Worm (Caenorhabditis elegans) whole organism, young adult: ENCODE data around the gene pap-3.

Experiments
- C06A6.2 ChIP-seq: fragments of 200-800 bp; sonication (Bioruptor generic); conservative IDR thresholded peaks from 2 replicates; pipeline ENCODE4 v1.3.6; 2022; ENCODE audit warnings: missing genetic modification characterization, missing compliant biosample characterization
- F22D6.2 ChIP-seq: sonication (generic microtip); optimal IDR thresholded peaks from 2 replicates; lab custom pipeline; 2016; ENCODE audit warnings: mild to moderate bottlenecking, missing genetic modification characterization, missing compliant biosample characterization
- F33H1.4 ChIP-seq: fragments of 200-800 bp; sonication (Bioruptor generic); IDR thresholded peaks from 2 replicates; pipeline ENCODE4 v1.3.6; 2022; ENCODE audit warnings: missing genetic modification reagents, missing genetic modification characterization, missing compliant biosample characterization
- F52B5.7 ChIP-seq: sonication (generic microtip); optimal IDR thresholded peaks from 2 replicates; lab custom pipeline; 2016; ENCODE audit warnings: mild to moderate bottlenecking, missing genetic modification characterization, missing compliant biosample characterization
- F55B11.4 ChIP-seq: sonication (generic microtip); optimal IDR thresholded peaks from 2 replicates; lab custom pipeline; 2016; ENCODE audit warnings: missing compliant biosample characterization, missing genetic modification characterization, borderline replicate concordance; ENCODE audit not compliant: insufficient read depth
- F57A8.1 ChIP-seq: fragments of 200-800 bp; sonication (Bioruptor generic); optimal IDR thresholded peaks from 2 replicates; lab custom pipeline; 2018; ENCODE audit warnings: mild to moderate bottlenecking, missing genetic modification characterization, moderate library complexity, missing compliant biosample characterization
- T07F8.4 ChIP-seq: sonication (generic microtip); optimal IDR thresholded peaks from 2 replicates; lab custom pipeline; 2016; ENCODE audit warnings: mild to moderate bottlenecking, missing genetic modification characterization, moderate library complexity, missing compliant biosample characterization
- T26A5.8 ChIP-seq: sonication (generic microtip); optimal IDR thresholded peaks from 2 replicates; lab custom pipeline; 2016; ENCODE audit warnings: missing genetic modification characterization, missing compliant biosample characterization
- akir-1 ChIP-seq: fragments of 200-800 bp; sonication (Bioruptor generic); optimal IDR thresholded peaks from 2 replicates; lab custom pipeline; 2018; ENCODE audit warnings: mild to moderate bottlenecking, missing genetic modification characterization, moderate library complexity, missing compliant biosample characterization
- ama-1 ChIP-seq, 3 experiments: fragments of 150-350 bp in 1 of 3; sonication (generic microtip) in 2 of 3; optimal IDR thresholded peaks; 2 replicates each; lab custom pipeline; 2014 to 2018; ENCODE audit warnings: missing biosample characterization in 2 of 3, missing genetic modification characterization in 2 of 3, missing genetic modification reagents in 2 of 3
- attf-6 ChIP-seq: fragments of 200-800 bp; sonication (Bioruptor generic); IDR thresholded peaks from 2 replicates; pipeline ENCODE4 v1.3.6; 2022; ENCODE audit warnings: missing genetic modification reagents, missing genetic modification characterization, missing compliant biosample characterization
- ceh-40 ChIP-seq: fragments of 200-800 bp; sonication (Bioruptor generic); IDR thresholded peaks from 2 replicates; pipeline ENCODE4 v1.3.6; 2022; ENCODE audit warnings: missing genetic modification characterization, missing compliant biosample characterization
- dpff-1 ChIP-seq: sonication (generic microtip); optimal IDR thresholded peaks from 2 replicates; lab custom pipeline; 2017; ENCODE audit warnings: mild to moderate bottlenecking, missing genetic modification characterization, missing compliant biosample characterization
- efl-1 ChIP-seq: fragments of 150-350 bp; optimal IDR thresholded peaks from 2 replicates; lab custom pipeline; 2014; ENCODE audit warnings: missing biosample characterization, missing genetic modification reagents, missing genetic modification characterization
- egl-18 ChIP-seq: fragments of 200-800 bp; sonication (Bioruptor generic); IDR thresholded peaks from 2 replicates; pipeline ENCODE4 v1.3.6; 2022; ENCODE audit warnings: missing genetic modification reagents, missing genetic modification characterization, missing compliant biosample characterization
- egl-44 ChIP-seq: fragments of 200-800 bp; sonication (Bioruptor generic); IDR thresholded peaks from 2 replicates; pipeline ENCODE4 v1.3.6; 2022; ENCODE audit warnings: missing genetic modification reagents, missing genetic modification characterization, missing compliant biosample characterization
- ekl-4 ChIP-seq: fragments of 200-800 bp; sonication (Bioruptor generic); IDR thresholded peaks from 2 replicates; pipeline ENCODE4 v1.3.6; 2022; ENCODE audit warnings: missing genetic modification reagents, missing genetic modification characterization, missing compliant biosample characterization
- gei-17 ChIP-seq: fragments of 200-800 bp; sonication (Bioruptor generic); optimal IDR thresholded peaks from 2 replicates; lab custom pipeline; 2018; ENCODE audit warnings: mild to moderate bottlenecking, missing genetic modification characterization, missing compliant biosample characterization
- hmg-1.2 ChIP-seq: fragments of 200-800 bp; sonication (Bioruptor generic); IDR thresholded peaks from 2 replicates; pipeline ENCODE4 v1.3.6; 2022; ENCODE audit warnings: missing genetic modification reagents, missing genetic modification characterization, missing compliant biosample characterization
- hrde-1 ChIP-seq: sonication (generic microtip); optimal IDR thresholded peaks from 2 replicates; lab custom pipeline; 2016; ENCODE audit warnings: missing genetic modification characterization, mild to moderate bottlenecking, missing compliant biosample characterization, moderate library complexity, missing genotype, missing genetic modification reagents, borderline replicate concordance
- hsf-1 ChIP-seq: fragments of 200-800 bp; sonication (Bioruptor generic); IDR thresholded peaks from 2 replicates; pipeline ENCODE4 v1.3.6; 2022; ENCODE audit warnings: missing genetic modification reagents, missing genetic modification characterization, missing compliant biosample characterization
- lin-26 ChIP-seq: fragments of 200-800 bp; sonication (Bioruptor generic); IDR thresholded peaks from 2 replicates; pipeline ENCODE4 v1.3.6; 2022; ENCODE audit warnings: missing genetic modification reagents, missing genetic modification characterization, missing compliant biosample characterization
- lin-35 ChIP-seq, 3 experiments: fragments of 150-350 bp in 2 of 3; sonication (generic microtip) in 1 of 3; optimal IDR thresholded peaks; 2 replicates each; lab custom pipeline; 2014 to 2018; ENCODE audit warnings: missing biosample characterization in 3 of 3, missing genetic modification characterization in 3 of 3, missing genetic modification reagents in 3 of 3
- lin-40 ChIP-seq: sonication (generic microtip); optimal IDR thresholded peaks from 2 replicates; lab custom pipeline; 2016; ENCODE audit warnings: missing genetic modification characterization, mild to moderate bottlenecking, missing compliant biosample characterization, missing genotype, missing genetic modification reagents
- lin-54 ChIP-seq: fragments of 200-800 bp; sonication (Bioruptor generic); optimal IDR thresholded peaks from 2 replicates; lab custom pipeline; 2018; ENCODE audit warnings: mild to moderate bottlenecking, missing genetic modification characterization, missing compliant biosample characterization
- lsl-1 ChIP-seq: fragments of 200-800 bp; sonication (Bioruptor generic); optimal IDR thresholded peaks from 2 replicates; lab custom pipeline; 2018; ENCODE audit warnings: mild to moderate bottlenecking, missing genetic modification characterization, moderate library complexity, missing compliant biosample characterization
- lsy-27 ChIP-seq: sonication (generic microtip); optimal IDR thresholded peaks from 2 replicates; lab custom pipeline; 2017; ENCODE audit warnings: missing genetic modification characterization, mild to moderate bottlenecking, missing compliant biosample characterization, antibody characterized with exemption, missing genotype, borderline replicate concordance; ENCODE audit not compliant: insufficient read depth
- madf-6 ChIP-seq: fragments of 200-800 bp; sonication (Bioruptor generic); IDR thresholded peaks from 2 replicates; pipeline ENCODE4 v1.3.6; 2022; ENCODE audit warnings: missing genetic modification reagents, missing genetic modification characterization, missing compliant biosample characterization
- mxl-1 ChIP-seq: sonication (generic microtip); optimal IDR thresholded peaks from 2 replicates; lab custom pipeline; 2016; ENCODE audit warnings: missing genetic modification characterization, missing compliant biosample characterization
- nfya-2 ChIP-seq: fragments of 200-800 bp; sonication (Bioruptor generic); IDR thresholded peaks from 2 replicates; pipeline ENCODE4 v1.3.6; 2022; ENCODE audit warnings: missing genetic modification reagents, missing genetic modification characterization, missing compliant biosample characterization
- nfyb-1 ChIP-seq: fragments of 200-800 bp; sonication (Bioruptor generic); IDR thresholded peaks from 2 replicates; pipeline ENCODE4 v1.3.6; 2022; ENCODE audit warnings: missing genetic modification reagents, missing genetic modification characterization, missing compliant biosample characterization
- nhr-179 ChIP-seq: sonication (generic microtip); optimal IDR thresholded peaks from 2 replicates; lab custom pipeline; 2016; ENCODE audit warnings: mild to moderate bottlenecking, missing genetic modification characterization, missing compliant biosample characterization
- nhr-80 ChIP-seq: sonication (generic microtip); optimal IDR thresholded peaks from 2 replicates; lab custom pipeline; 2016; ENCODE audit warnings: missing genetic modification characterization, missing compliant biosample characterization
- nhr-90 ChIP-seq: sonication (generic microtip); optimal IDR thresholded peaks from 2 replicates; lab custom pipeline; 2016; ENCODE audit warnings: missing genotype, mild to moderate bottlenecking, missing genetic modification characterization, missing compliant biosample characterization
- pbrm-1 ChIP-seq: fragments of 200-800 bp; sonication (Bioruptor generic); IDR thresholded peaks from 2 replicates; pipeline ENCODE4 v1.3.6; 2022; ENCODE audit warnings: missing genetic modification reagents, missing genetic modification characterization, missing compliant biosample characterization
- pha-4 ChIP-seq: fragments of 150-350 bp; sonication (generic microtip); optimal IDR thresholded peaks from 2 replicates; lab custom pipeline; 2014; ENCODE audit warnings: missing biosample characterization, missing genetic modification reagents, missing genetic modification characterization
- repo-1 ChIP-seq: sonication (generic microtip); optimal IDR thresholded peaks from 2 replicates; lab custom pipeline; 2017; ENCODE audit warnings: mild to moderate bottlenecking, missing genetic modification characterization, missing compliant biosample characterization
- sea-2 ChIP-seq: fragments of 200-800 bp; sonication (Bioruptor generic); IDR thresholded peaks from 2 replicates; pipeline ENCODE4 v1.3.6; 2022; ENCODE audit warnings: missing genetic modification characterization, missing compliant biosample characterization
- snpc-1.1 ChIP-seq: sonication (generic microtip); optimal IDR thresholded peaks from 2 replicates; lab custom pipeline; 2017; ENCODE audit warnings: missing genetic modification characterization, mild to moderate bottlenecking, missing compliant biosample characterization, antibody characterized with exemption, moderate library complexity, missing genotype, missing genetic modification reagents; ENCODE audit not compliant: insufficient read depth
- sptf-2 ChIP-seq: fragments of 200-800 bp; sonication (Bioruptor generic); optimal IDR thresholded peaks from 2 replicates; lab custom pipeline; 2018; ENCODE audit warnings: mild to moderate bottlenecking, missing genetic modification characterization, missing compliant biosample characterization
- tbp1 ChIP-seq: fragments of 200-800 bp; sonication (Bioruptor generic); optimal IDR thresholded peaks from 2 replicates; lab custom pipeline; 2018; ENCODE audit warnings: mild to moderate bottlenecking, missing genetic modification characterization, missing compliant biosample characterization
- unc-130 ChIP-seq: sonication (generic microtip); optimal IDR thresholded peaks from 2 replicates; lab custom pipeline; 2016; ENCODE audit warnings: missing genetic modification reagents, missing genetic modification characterization, missing compliant biosample characterization
- zfh-2 ChIP-seq: fragments of 200-800 bp; sonication (Bioruptor generic); conservative IDR thresholded peaks from 2 replicates; pipeline ENCODE4 v1.3.6; 2022; ENCODE audit warnings: missing genetic modification reagents, missing genetic modification characterization, missing compliant biosample characterization
- zim-3 ChIP-seq: sonication (generic microtip); optimal IDR thresholded peaks from 2 replicates; lab custom pipeline; 2017; ENCODE audit warnings: mild to moderate bottlenecking, missing genetic modification characterization, moderate library complexity, missing compliant biosample characterization
- ztf-18 ChIP-seq: sonication (generic microtip); optimal IDR thresholded peaks from 2 replicates; lab custom pipeline; 2016; ENCODE audit warnings: missing genotype, mild to moderate bottlenecking, missing genetic modification characterization, missing compliant biosample characterization
- ztf-26 ChIP-seq: sonication (generic microtip); optimal IDR thresholded peaks from 2 replicates; lab custom pipeline; 2017; ENCODE audit warnings: missing genetic modification characterization, missing compliant biosample characterization
- ztf-28 ChIP-seq: fragments of 200-800 bp; sonication (Bioruptor generic); IDR thresholded peaks from 2 replicates; pipeline ENCODE4 v1.3.6; 2022; ENCODE audit warnings: missing genetic modification reagents, missing genetic modification characterization, missing compliant biosample characterization
- ztf-3 ChIP-seq: fragments of 200-800 bp; sonication (Bioruptor generic); optimal IDR thresholded peaks from 2 replicates; lab custom pipeline; 2018; ENCODE audit warnings: mild to moderate bottlenecking, missing genetic modification characterization, missing compliant biosample characterization

The pap-3 gene

ce11 chrII:11782493-11782892 lies 33.9 kb downstream of the pap-3 start, which contains the start of gene F43G6.16:
Gene F43G6.16, minus strand, starts transcription at chrII:11782633.
- TF ChIP-seq ekl-4 (peak; percentile 63), mxl-1 (tag; lab: Kevin White, UChicago) (no peak), ztf-18 (tag; lab: Kevin White, UChicago) (peak; percentile 53), hrde-1 (tag; lab: Kevin White, UChicago) (peak; percentile 87), attf-6 (GFP tag; lab: Robert Waterston, UW) (peak; percentile 73; the same call in 1 of the 2 replicates), nhr-179 (tag; lab: Kevin White, UChicago) (no peak), egl-18 (no peak), nfyb-1 (GFP tag; lab: Robert Waterston, UW) (0 out of 2 replicates have a peak, but pooled peaks have one; percentile 50), T07F8.4 (no peak), nhr-90 (no peak), snpc-1.1 (peak; percentile 33), pha-4 (tag; lab: Kevin White, UChicago) (no peak), akir-1 (GFP tag; lab: Kevin White, UChicago) (no peak), tbp1 (peak; percentile 53), F57A8.1 (no peak), ztf-3 (no peak), sea-2 (GFP tag; lab: Robert Waterston, UW) (no peak), lsl-1 (GFP tag; lab: Kevin White, UChicago) (peak; percentile 99), repo-1 (tag; lab: Kevin White, UChicago) (no peak), zfh-2 (GFP tag; lab: Robert Waterston, UW) (no peak), efl-1 (GFP tag; lab: Kevin White, UChicago) (peak; percentile 98), egl-44 (GFP tag; lab: Robert Waterston, UW) (no peak), pbrm-1 (GFP tag; lab: Robert Waterston, UW) (peak; percentile 77), zim-3 (tag; lab: Kevin White, UChicago) (no peak), ama-1 (optimal IDR thresholded peaks at IDR 0.05; lab: Kevin White, UChicago) (no peak), ama-1 (GFP tag; optimal IDR thresholded peaks at IDR 0.05; lab: Kevin White, UChicago) (no peak), lsy-27 (tag; lab: Kevin White, UChicago) (no peak), ztf-26 (tag; lab: Kevin White, UChicago) (no peak), F55B11.4 (no peak), ztf-28 (GFP tag; lab: Robert Waterston, UW) (peak; percentile 76; the same call in 1 of the 2 replicates), lin-35 (GFP tag; optimal IDR thresholded peaks at IDR 0.05; lab: Kevin White, UChicago) (peak; percentile 54 to 90 (median 58)), dpff-1 (tag; lab: Kevin White, UChicago) (no peak), hmg-1.2 (GFP tag; lab: Robert Waterston, UW) (peak; percentile 57), nhr-80 (no peak), F52B5.7 (tag; lab: Kevin White, UChicago) (no peak), ceh-40 (GFP tag; lab: Robert Waterston, UW) (no peak), madf-6 (GFP tag; lab: Robert Waterston, UW) (peak; percentile 100), lin-54 (GFP tag; lab: Kevin White, UChicago) (peak; percentile 95), lin-26 (no peak), lin-40 (no peak), gei-17 (GFP tag; lab: Kevin White, UChicago) (no peak), F33H1.4 (peak; percentile 89), sptf-2 (GFP tag; lab: Kevin White, UChicago) (no peak), C06A6.2 (GFP tag; lab: Robert Waterston, UW) (no peak), nfya-2 (GFP tag; lab: Robert Waterston, UW) (no peak), hsf-1 (GFP tag; lab: Robert Waterston, UW) (peak; percentile 86), F22D6.2 (tag; lab: Kevin White, UChicago) (no peak), T26A5.8 (no peak), unc-130 (GFP tag; lab: Kevin White, UChicago) (peak; percentile 91)
